Worm (Caenorhabditis elegans): ENCODE data around the gene T07C4.12.

ce11 chrIII:10376041-10376440 is 43.6 kb upstream of the T07C4.12 start:
- TF ChIP-seq ham-2 (GFP tag; optimal IDR thresholded peaks at IDR 0.05): no peak
- TF ChIP-seq ceh-39 (tag; optimal IDR thresholded peaks at IDR 0.05): no peak
- no peak for TF ChIP-seq ceh-83 (GFP tag; optimal IDR thresholded peaks at IDR 0.05)
- TF ChIP-seq nhr-28 (tag; optimal IDR thresholded peaks at IDR 0.05): no peak
